Worm (Caenorhabditis elegans): ENCODE data around the gene prx-3.

Gene prx-3

DNA sequence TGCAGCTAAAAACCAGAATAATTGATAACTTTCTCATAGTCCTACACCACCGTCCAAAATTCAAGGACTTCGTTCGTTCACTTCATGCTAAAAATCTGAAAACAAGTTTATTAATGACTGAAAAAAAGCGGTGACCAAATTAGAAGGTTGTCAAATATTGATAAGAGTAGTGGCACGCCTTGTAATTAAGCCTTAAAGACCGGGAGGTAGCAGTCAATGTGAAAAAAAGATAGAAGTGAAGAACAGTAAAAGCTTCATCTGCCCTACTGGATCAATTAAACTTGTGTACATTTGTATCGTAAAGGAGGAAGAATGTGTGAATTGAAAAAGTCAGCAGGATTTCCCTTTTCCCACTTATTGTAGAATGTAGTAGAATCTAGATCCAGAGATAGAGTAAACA lies 37.7 kb upstream of the prx-3 start, which contains the start of gene tag-275:
TSS of gene tag-275 (minus strand) at position 101 of the 400 bp plus-strand sequence.
- TF ChIP-seq snpc-4 (tag; optimal IDR thresholded peaks at IDR 0.05) (no peak), nhr-28 (tag; optimal IDR thresholded peaks at IDR 0.05) (no peak), unc-62 (GFP tag; optimal IDR thresholded peaks at IDR 0.05) (no peak), M03D4.4 (tag; optimal IDR thresholded peaks at IDR 0.05) (no peak), pha-4 (tag; optimal IDR thresholded peaks at IDR 0.05) (no peak), drap-1 (GFP tag; optimal IDR thresholded peaks at IDR 0.05) (no peak), cnd-1 (tag; optimal IDR thresholded peaks at IDR 0.05) (no peak), mep-1 (tag; optimal IDR thresholded peaks at IDR 0.05) (no peak), elt-1 (tag; optimal IDR thresholded peaks at IDR 0.05; ENCODE audit: borderline replicate concordance, insufficient read depth) (no peak)

DNA sequence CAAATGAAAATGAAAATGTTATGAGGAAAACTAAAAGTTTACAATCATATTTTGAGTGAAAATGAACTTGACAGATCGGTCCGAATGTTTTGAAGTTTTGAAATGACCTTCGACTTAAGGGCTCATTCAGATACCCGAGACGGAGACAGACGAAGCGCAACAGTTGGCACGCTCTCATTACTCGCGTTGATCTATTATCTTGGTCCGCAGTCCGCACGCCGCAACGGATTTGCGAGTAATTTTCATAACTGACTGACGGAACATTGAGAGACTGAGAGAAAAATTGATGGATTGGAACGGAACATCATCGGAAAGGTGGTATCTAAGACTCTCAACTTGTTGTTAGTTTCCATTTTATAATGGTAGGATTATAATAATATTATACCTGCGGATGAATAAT lies 33.2 kb upstream of the prx-3 start:
- no peak for TF ChIP-seq nhr-237 (tag; optimal IDR thresholded peaks at IDR 0.05)
- no peak for TF ChIP-seq nhr-76 (tag; optimal IDR thresholded peaks at IDR 0.05)
- TF ChIP-seq elt-1 (tag; optimal IDR thresholded peaks at IDR 0.05; ENCODE audit: borderline replicate concordance, insufficient read depth): no peak
- peak; percentile 81 for TF ChIP-seq unc-62 (GFP tag; optimal IDR thresholded peaks at IDR 0.05)
- no peak for TF ChIP-seq snpc-4 (tag; optimal IDR thresholded peaks at IDR 0.05)
- TF ChIP-seq hlh-1 (tag; optimal IDR thresholded peaks at IDR 0.05): peak; percentile 94
- TF ChIP-seq M03D4.4 (tag; optimal IDR thresholded peaks at IDR 0.05): no peak
- TF ChIP-seq nhr-28 (tag; optimal IDR thresholded peaks at IDR 0.05): no peak
- peak; percentile 45 for TF ChIP-seq unc-120 (tag; optimal IDR thresholded peaks at IDR 0.05; ENCODE audit: poor library complexity, severe bottlenecking)
- no peak for TF ChIP-seq mab-5 (tag; optimal IDR thresholded peaks at IDR 0.05)

DNA sequence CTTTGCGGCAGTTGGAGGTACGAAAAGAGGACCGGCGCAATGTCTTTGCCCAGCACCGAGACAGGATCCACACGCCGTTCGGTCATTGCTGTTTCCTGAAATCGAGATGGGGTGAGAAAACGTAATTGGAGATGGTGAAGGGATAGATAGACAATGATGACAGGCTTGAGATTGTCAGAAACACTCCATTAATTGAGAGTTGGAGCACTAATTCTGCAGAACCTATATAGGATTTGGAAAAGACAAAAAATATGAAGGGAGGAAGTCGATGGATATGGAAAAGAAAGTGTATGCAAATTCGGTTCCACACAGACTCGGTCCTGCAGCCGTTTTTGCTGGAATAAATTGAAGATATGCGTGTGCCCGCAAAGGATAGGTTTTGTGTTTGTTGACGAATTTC lies 25.5 kb upstream of the prx-3 start, which contains the start of gene Y72A10A.1:
TSS of gene Y72A10A.1 (minus strand) at position 101 of the 400 bp plus-strand sequence.
- TF ChIP-seq M03D4.4 (tag; optimal IDR thresholded peaks at IDR 0.05): no peak
- no peak for TF ChIP-seq ham-2 (GFP tag; optimal IDR thresholded peaks at IDR 0.05)
- TF ChIP-seq nhr-237 (tag; optimal IDR thresholded peaks at IDR 0.05): no peak
- TF ChIP-seq snpc-4 (tag; optimal IDR thresholded peaks at IDR 0.05): no peak
- no peak for TF ChIP-seq mab-5 (tag; optimal IDR thresholded peaks at IDR 0.05)
- TF ChIP-seq nhr-2 (tag; optimal IDR thresholded peaks at IDR 0.05): no peak
- TF ChIP-seq nhr-28 (tag; optimal IDR thresholded peaks at IDR 0.05): no peak
- no peak for TF ChIP-seq tbx-8 (GFP tag; optimal IDR thresholded peaks at IDR 0.05)
- no peak for TF ChIP-seq unc-62 (GFP tag; optimal IDR thresholded peaks at IDR 0.05)
- no peak for TF ChIP-seq zip-8 (tag; optimal IDR thresholded peaks at IDR 0.05)

DNA sequence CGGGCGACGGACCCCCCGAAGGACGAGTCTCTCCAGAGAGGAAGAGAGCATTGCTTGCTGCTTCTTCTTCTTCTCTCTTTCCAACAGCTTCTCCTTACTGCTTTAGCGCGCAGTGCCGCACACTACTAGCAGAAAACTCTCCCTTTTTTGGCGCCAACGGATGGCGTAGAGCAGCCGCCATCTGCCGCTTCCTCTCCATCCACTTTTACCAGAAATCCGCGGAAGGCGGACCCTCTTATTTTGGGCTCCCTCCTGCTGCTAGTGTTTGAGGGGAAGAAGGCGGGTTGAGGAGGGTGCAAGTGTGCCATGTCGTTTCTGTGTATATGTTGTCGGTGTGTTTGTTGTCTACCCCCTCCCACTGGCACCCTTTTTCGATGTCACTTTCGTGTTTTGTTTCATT lies 21.7 kb upstream of the prx-3 start:
- TF ChIP-seq lin-32 (GFP tag; optimal IDR thresholded peaks at IDR 0.05): peak; percentile 13
- no peak for TF ChIP-seq lin-13 (tag; optimal IDR thresholded peaks at IDR 0.05)
- no peak for TF ChIP-seq zip-8 (tag; optimal IDR thresholded peaks at IDR 0.05)
- TF ChIP-seq cnd-1 (tag; optimal IDR thresholded peaks at IDR 0.05): peak; percentile 42
- no peak for TF ChIP-seq nhr-12 (tag; optimal IDR thresholded peaks at IDR 0.05)
- peak; percentile 47 for TF ChIP-seq ces-1 (GFP tag; optimal IDR thresholded peaks at IDR 0.05)
- TF ChIP-seq nhr-2 (tag; optimal IDR thresholded peaks at IDR 0.05): no peak
- no peak for TF ChIP-seq drap-1 (GFP tag; optimal IDR thresholded peaks at IDR 0.05)
- no peak for TF ChIP-seq flh-1 (GFP tag; optimal IDR thresholded peaks at IDR 0.05)
- TF ChIP-seq ceh-39 (tag; optimal IDR thresholded peaks at IDR 0.05): no peak
- TF ChIP-seq mab-5 (tag; optimal IDR thresholded peaks at IDR 0.05): no peak
- TF ChIP-seq ceh-43 (GFP tag; optimal IDR thresholded peaks at IDR 0.05): no peak
- TF ChIP-seq hlh-1 (tag; optimal IDR thresholded peaks at IDR 0.05): no peak
- no peak for TF ChIP-seq ham-2 (GFP tag; optimal IDR thresholded peaks at IDR 0.05)
- no peak for TF ChIP-seq M03D4.4 (tag; optimal IDR thresholded peaks at IDR 0.05)
- TF ChIP-seq sptf-1 (tag; optimal IDR thresholded peaks at IDR 0.05): peak; percentile 71
- TF ChIP-seq unc-39 (tag; optimal IDR thresholded peaks at IDR 0.05): no peak
- TF ChIP-seq pha-4 (tag; optimal IDR thresholded peaks at IDR 0.05): no peak
- no peak for TF ChIP-seq mls-2 (tag; optimal IDR thresholded peaks at IDR 0.05)
- TF ChIP-seq ceh-83 (GFP tag; optimal IDR thresholded peaks at IDR 0.05): no peak
- no peak for TF ChIP-seq snpc-4 (tag; optimal IDR thresholded peaks at IDR 0.05)
- TF ChIP-seq unc-120 (tag; optimal IDR thresholded peaks at IDR 0.05; ENCODE audit: poor library complexity, severe bottlenecking): peak; percentile 21
- no peak for TF ChIP-seq tbx-8 (GFP tag; optimal IDR thresholded peaks at IDR 0.05)
- TF ChIP-seq ztf-11 (tag; optimal IDR thresholded peaks at IDR 0.05): no peak
- TF ChIP-seq unc-62 (GFP tag; optimal IDR thresholded peaks at IDR 0.05): no peak
- TF ChIP-seq blmp-1 (tag; optimal IDR thresholded peaks at IDR 0.05): no peak
- TF ChIP-seq nhr-237 (tag; optimal IDR thresholded peaks at IDR 0.05): no peak
- no peak for TF ChIP-seq mep-1 (tag; optimal IDR thresholded peaks at IDR 0.05)

DNA sequence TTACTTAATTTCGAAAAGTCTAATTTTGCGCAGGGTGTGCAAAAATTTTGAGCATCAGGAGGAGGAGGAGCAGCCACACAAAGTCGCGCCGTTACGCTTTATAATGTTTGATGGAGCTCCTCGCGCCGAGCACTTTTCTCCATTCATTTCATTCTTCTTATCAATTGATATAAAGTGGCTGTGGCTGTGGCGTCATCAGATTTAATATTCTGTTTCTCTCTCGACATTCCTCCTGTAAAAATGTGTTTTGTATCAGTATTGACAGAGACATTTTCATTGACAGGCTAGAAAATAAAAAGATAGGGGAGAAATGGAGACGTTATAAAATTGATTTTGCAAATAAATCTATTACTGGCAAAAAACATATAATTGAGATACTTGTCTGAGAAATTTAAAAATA lies 16.6 kb upstream of the prx-3 start:
- no peak for TF ChIP-seq ztf-11 (tag; optimal IDR thresholded peaks at IDR 0.05)

Measured in whole organism, mixed stage, embryonic.